Worm (Caenorhabditis elegans): ENCODE data around the gene F19G12.8.

DNA sequence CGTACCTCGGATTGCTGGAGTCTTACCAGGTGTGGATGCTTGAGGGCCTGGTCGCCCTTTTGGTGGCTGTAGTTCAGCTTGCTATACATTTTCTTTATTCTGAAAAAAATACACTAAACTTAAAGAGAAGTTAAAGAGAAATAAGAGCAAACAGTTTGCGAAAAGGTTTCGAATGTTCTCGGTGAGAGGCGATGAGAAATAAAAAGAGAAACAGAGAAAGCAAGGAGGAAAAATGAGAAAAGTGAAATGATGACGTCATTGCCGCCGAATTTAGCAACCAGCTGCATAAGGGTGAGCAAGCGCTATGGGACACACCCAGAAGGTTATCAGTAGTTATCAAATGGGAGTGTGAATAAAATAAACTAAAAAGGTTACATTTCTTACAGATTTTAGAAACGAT is 36.6 kb downstream of the F19G12.8 start, which contains the start of gene cebp-1:
- TF ChIP-seq blmp-1 (tag; optimal IDR thresholded peaks at IDR 0.05) (no peak), mls-2 (tag; optimal IDR thresholded peaks at IDR 0.05) (no peak), unc-62 (GFP tag; optimal IDR thresholded peaks at IDR 0.05) (no peak), lin-13 (tag; optimal IDR thresholded peaks at IDR 0.05) (no peak), hlh-1 (tag; optimal IDR thresholded peaks at IDR 0.05) (no peak), sptf-1 (tag; optimal IDR thresholded peaks at IDR 0.05) (no peak), nhr-237 (tag; optimal IDR thresholded peaks at IDR 0.05) (no peak), snpc-4 (tag; optimal IDR thresholded peaks at IDR 0.05) (no peak), ceh-43 (GFP tag; optimal IDR thresholded peaks at IDR 0.05) (no peak), nhr-28 (tag; optimal IDR thresholded peaks at IDR 0.05) (no peak), lsy-2 (tag; optimal IDR thresholded peaks at IDR 0.05) (no peak), tbx-8 (GFP tag; optimal IDR thresholded peaks at IDR 0.05) (no peak)

Data from whole organism, mixed stage, embryonic.